Worm (Caenorhabditis elegans) whole organism, L4 larva: ENCODE data around the gene C06H5.12.
"Not testable (repeated sequence)": the region's sequence is repeated elsewhere in the genome, so short reads cannot be mapped to it uniquely, and the experiment has no call there.

Source experiments
- F37D6.2 ChIP-seq: sonication (generic microtip); optimal IDR thresholded peaks from 2 replicates; lab custom pipeline; 2016; ENCODE audit warnings: mild to moderate bottlenecking, missing genetic modification characterization, missing compliant biosample characterization
- aha-1 ChIP-seq: fragments of 150-350 bp; peaks from one replicate; lab custom pipeline; 2014; ENCODE audit warnings: missing biosample characterization, missing genetic modification characterization
- ama-1 ChIP-seq: fragments of 150-350 bp; optimal IDR thresholded peaks from 2 replicates; lab custom pipeline; 2014; ENCODE audit warnings: inconsistent platforms, mixed read lengths
- ceh-28 ChIP-seq: fragments of 150-350 bp; optimal IDR thresholded peaks from 2 replicates; lab custom pipeline; 2014; ENCODE audit warnings: missing biosample characterization, missing genetic modification reagents, missing genetic modification characterization
- ceh-62 ChIP-seq: sonication (generic microtip); optimal IDR thresholded peaks from 2 replicates; lab custom pipeline; 2017; ENCODE audit warnings: missing biosample characterization, missing genetic modification characterization
- daf-12 ChIP-seq: fragments of 150-350 bp; optimal IDR thresholded peaks from 2 replicates; lab custom pipeline; 2014; ENCODE audit warnings: missing biosample characterization, missing genetic modification reagents, missing genetic modification characterization
- daf-16 ChIP-seq, 3 experiments: sonication (generic microtip); optimal IDR thresholded peaks; 2 replicates each; lab custom pipeline; 2016 to 2017; ENCODE audit warnings: missing genetic modification characterization in 3 of 3, missing genetic modification reagents in 3 of 3, mild to moderate bottlenecking in 2 of 3, missing compliant biosample characterization in 2 of 3, missing biosample characterization in 1 of 3, moderate library complexity in 1 of 3
- duxl-1 ChIP-seq: sonication (generic microtip); optimal IDR thresholded peaks from 2 replicates; lab custom pipeline; 2016; ENCODE audit warnings: mild to moderate bottlenecking, missing genetic modification characterization, moderate library complexity, missing compliant biosample characterization; ENCODE audit not compliant: poor library complexity
- dve-1 ChIP-seq: sonication (generic microtip); optimal IDR thresholded peaks from 2 replicates; lab custom pipeline; 2017; ENCODE audit warnings: antibody characterized with exemption, mild to moderate bottlenecking, missing genetic modification characterization, missing compliant biosample characterization; ENCODE audit not compliant: insufficient read depth
- gei-8 ChIP-seq: fragments of 200-800 bp; sonication (Bioruptor generic); optimal IDR thresholded peaks from 2 replicates; lab custom pipeline; 2018; ENCODE audit warnings: mild to moderate bottlenecking, missing genetic modification characterization, missing compliant biosample characterization
- hlh-11 ChIP-seq: fragments of 200-800 bp; sonication (Bioruptor generic); optimal IDR thresholded peaks from 2 replicates; lab custom pipeline; 2018; ENCODE audit warnings: mild to moderate bottlenecking, missing genetic modification characterization, missing compliant biosample characterization
- hlh-30 ChIP-seq: sonication (generic microtip); optimal IDR thresholded peaks from 2 replicates; lab custom pipeline; 2017; ENCODE audit warnings: antibody characterized with exemption, mild to moderate bottlenecking, missing genetic modification characterization, missing compliant biosample characterization; ENCODE audit not compliant: insufficient read depth
- mdl-1 ChIP-seq, 2 experiments: fragments of 150-350 bp in 1 of 2; sonication (generic microtip) in 1 of 2; optimal IDR thresholded peaks; 2 replicates each; lab custom pipeline; 2014 to 2017; ENCODE audit warnings: missing biosample characterization in 2 of 2, missing genetic modification characterization in 2 of 2
- mes-2 ChIP-seq: sonication (generic microtip); optimal IDR thresholded peaks from 2 replicates; lab custom pipeline; 2016; ENCODE audit warnings: missing genotype, mild to moderate bottlenecking, missing genetic modification characterization, missing compliant biosample characterization; ENCODE audit not compliant: poor library complexity, severe bottlenecking
- nhr-111 ChIP-seq: fragments of 200-800 bp; sonication (Bioruptor generic); optimal IDR thresholded peaks from 2 replicates; lab custom pipeline; 2018; ENCODE audit warnings: mild to moderate bottlenecking, missing genetic modification characterization, missing compliant biosample characterization
- nhr-237 ChIP-seq: sonication (generic microtip); optimal IDR thresholded peaks from 2 replicates; lab custom pipeline; 2017; ENCODE audit warnings: missing biosample characterization, missing genetic modification characterization
- nhr-25 ChIP-seq: sonication (generic microtip); optimal IDR thresholded peaks from 2 replicates; lab custom pipeline; 2017; ENCODE audit warnings: missing genetic modification characterization, mild to moderate bottlenecking, missing compliant biosample characterization, antibody characterized with exemption, moderate library complexity, borderline replicate concordance; ENCODE audit not compliant: insufficient read depth
- nhr-28 ChIP-seq: fragments of 150-350 bp; optimal IDR thresholded peaks from 2 replicates; lab custom pipeline; 2014; ENCODE audit warnings: missing biosample characterization, missing genetic modification characterization
- nhr-41 ChIP-seq: fragments of 200-800 bp; sonication (Bioruptor generic); IDR thresholded peaks from 2 replicates; pipeline ENCODE4 v1.3.6; 2022; ENCODE audit warnings: missing genetic modification reagents, missing genetic modification characterization, missing compliant biosample characterization
- nhr-42 ChIP-seq: fragments of 200-800 bp; sonication (Bioruptor generic); IDR thresholded peaks from 2 replicates; pipeline ENCODE4 v1.3.6; 2022; ENCODE audit warnings: missing genetic modification characterization, missing compliant biosample characterization
- nhr-77 ChIP-seq: fragments of 150-350 bp; optimal IDR thresholded peaks from 2 replicates; lab custom pipeline; 2014; ENCODE audit warnings: missing biosample characterization, missing genetic modification characterization
- php-3 ChIP-seq: fragments of 200-800 bp; sonication (Bioruptor generic); IDR thresholded peaks from 2 replicates; pipeline ENCODE4 v1.3.6; 2022; ENCODE audit warnings: missing genetic modification reagents, missing genetic modification characterization, missing compliant biosample characterization
- snpc-4 ChIP-seq: fragments of 150-350 bp; optimal IDR thresholded peaks from 2 replicates; lab custom pipeline; 2014; ENCODE audit warnings: missing biosample characterization, missing genetic modification characterization
- spr-3 ChIP-seq: fragments of 200-800 bp; sonication (Bioruptor generic); optimal IDR thresholded peaks from 2 replicates; lab custom pipeline; 2018; ENCODE audit warnings: mild to moderate bottlenecking, missing genetic modification characterization, missing compliant biosample characterization
- unc-62 ChIP-seq, 3 experiments: fragments of 150-350 bp in 1 of 3; sonication (generic microtip); optimal IDR thresholded peaks in 2 of 3; peaks in 1 of 3; 1 replicate in 1 of 3; 2 replicates in 2 of 3; lab custom pipeline; 2014 to 2017; ENCODE audit warnings: missing biosample characterization in 3 of 3, missing genetic modification characterization in 3 of 3, missing genetic modification reagents in 3 of 3, missing genotype in 1 of 3
- zfp-2 ChIP-seq: sonication (generic microtip); optimal IDR thresholded peaks from 2 replicates; lab custom pipeline; 2016; ENCODE audit warnings: mild to moderate bottlenecking, missing genetic modification characterization, missing compliant biosample characterization
- ztf-7 ChIP-seq: fragments of 150-350 bp; optimal IDR thresholded peaks from 2 replicates; lab custom pipeline; 2014; ENCODE audit warnings: missing biosample characterization, missing genetic modification characterization

Gene C06H5.12

ce11 chrV:17893959-17894358 is 626 bp upstream of the C06H5.12 start, which contains the start of gene C06H5.11:
Gene C06H5.11, minus strand, starts transcription at chrV:17894059.
- not testable (repeated sequence) for TF ChIP-seq F37D6.2, daf-12, mes-2 (tag; lab: Kevin White, UChicago)

- TF ChIP-seq ceh-28: no peak
- TF ChIP-seq daf-16 (GFP tag; optimal IDR thresholded peaks at IDR 0.05; lab: Kevin White, UChicago): no peak
- peak; percentile 95 for TF ChIP-seq daf-16 (tag; optimal IDR thresholded peaks at IDR 0.05; lab: Kevin White, UChicago)
- TF ChIP-seq gei-8: no peak
- peak; percentile 58 for TF ChIP-seq dve-1 (tag; lab: Kevin White, UChicago)
- TF ChIP-seq php-3 (GFP tag; lab: Robert Waterston, UW): peak; percentile 97
- no peak for TF ChIP-seq nhr-41 (GFP tag; lab: Robert Waterston, UW)
- peak; percentile 27 for TF ChIP-seq hlh-11 (tag; lab: Kevin White, UChicago)
- TF ChIP-seq, all 104 proteins: peak for 4
Measured at ce11 chrV:17896736-17897353, 2.3 kb downstream of the C06H5.12 start, which contains the start of gene fbxa-156. Gene fbxa-156, minus strand, starts transcription at chrV:17896786.

ce11 chrV:17897646-17898045 is 3.1 kb downstream of the C06H5.12 start, which contains the start of gene C06H5.13:
Gene C06H5.13, minus strand, starts transcription at chrV:17897746.
- TF ChIP-seq ama-1 (lab: Kevin White, UChicago); nhr-42; ztf-7: not testable (repeated sequence)

ce11 chrV:17899503-17899902 is 4.9 kb downstream of the C06H5.12 start, which contains the start of gene fbxa-157:
Gene fbxa-157, plus strand, starts transcription at chrV:17899803.
- no peak for TF ChIP-seq spr-3 (GFP tag; lab: Kevin White, UChicago)
- TF ChIP-seq duxl-1 (tag; lab: Kevin White, UChicago): no peak
- no peak for TF ChIP-seq nhr-237 (tag; lab: Kevin White, UChicago)
- TF ChIP-seq aha-1: peak; percentile 36
- TF ChIP-seq snpc-4 (tag; lab: Kevin White, UChicago): no peak

- TF ChIP-seq unc-62 (GFP tag; optimal IDR thresholded peaks at IDR 0.05 in 1 of 2; lab: Kevin White, UChicago): peak in 1 of 2 experiments; percentile 73
- TF ChIP-seq unc-62 (tag; optimal IDR thresholded peaks at IDR 0.05; lab: Kevin White, UChicago): not testable (repeated sequence)
Measured at ce11 chrV:17903829-17904228, 9.2 kb downstream of the C06H5.12 start, which contains the start of gene C06H5.14. Gene C06H5.14, plus strand, starts transcription at chrV:17904129.

DNA sequence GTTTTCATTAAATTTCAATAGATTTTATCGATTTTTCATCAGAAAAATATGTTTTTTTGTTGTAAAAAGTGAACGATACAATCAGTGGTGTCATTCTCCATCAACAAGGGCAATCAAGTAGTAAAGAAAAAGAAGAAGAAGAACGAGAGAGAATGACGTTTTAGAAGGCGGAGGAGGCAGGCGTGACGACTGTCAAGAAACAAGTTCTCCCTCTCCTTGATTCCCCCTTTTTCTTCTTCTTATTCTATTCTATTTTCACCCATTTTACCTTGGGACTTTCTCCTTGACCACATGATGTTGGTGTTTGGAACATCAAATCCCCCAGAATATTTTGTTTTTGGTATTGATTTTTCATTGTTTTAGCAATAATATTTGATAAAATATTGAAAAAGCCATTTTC is 11.2 kb downstream of the C06H5.12 start:
- peak; percentile 14 for TF ChIP-seq aha-1
- no peak for TF ChIP-seq daf-16 (GFP tag; optimal IDR thresholded peaks at IDR 0.05; lab: Kevin White, UChicago)
- TF ChIP-seq daf-16 (tag; optimal IDR thresholded peaks at IDR 0.05; lab: Kevin White, UChicago): no peak
- peak; percentile 18 for TF ChIP-seq hlh-11 (tag; lab: Kevin White, UChicago)
- TF ChIP-seq nhr-25 (tag; lab: Kevin White, UChicago): peak; percentile 76
- TF ChIP-seq ceh-62 (tag; lab: Kevin White, UChicago): no peak
- TF ChIP-seq unc-62 (GFP tag; optimal IDR thresholded peaks at IDR 0.05 in 1 of 2; lab: Kevin White, UChicago): peak in 1 of 2 experiments; percentile 95
- no peak for TF ChIP-seq unc-62 (tag; optimal IDR thresholded peaks at IDR 0.05; lab: Kevin White, UChicago)
- TF ChIP-seq hlh-30 (tag; lab: Kevin White, UChicago): peak; percentile 57
- TF ChIP-seq nhr-111 (GFP tag; lab: Kevin White, UChicago): no peak
- TF ChIP-seq zfp-2 (tag; lab: Kevin White, UChicago): no peak
- peak in 1 of 2 experiments; percentile 50 for TF ChIP-seq mdl-1 (tag; optimal IDR thresholded peaks at IDR 0.05; lab: Kevin White, UChicago)
- TF ChIP-seq ceh-28: peak; percentile 10
- TF ChIP-seq nhr-77 (tag; lab: Kevin White, UChicago): no peak
- peak; percentile 46 for TF ChIP-seq nhr-28
